Worm (Caenorhabditis elegans) whole organism, L4/young adult: ENCODE results near the gene C49F8.3.

Source experiments
- dao-5 ChIP-seq: sonication (generic microtip); optimal IDR thresholded peaks from 2 replicates; lab custom pipeline; 2016; ENCODE audit warnings: missing genotype, missing genetic modification characterization, moderate library complexity, missing compliant biosample characterization
- him-1 ChIP-seq: sonication (generic microtip); optimal IDR thresholded peaks from 2 replicates; lab custom pipeline; 2016; ENCODE audit warnings: missing genotype, missing genetic modification reagents, missing genetic modification characterization, missing compliant biosample characterization

ce11 chrX:13359800-13360199 is 27.5 kb downstream of the C49F8.3 start:
- TF ChIP-seq dao-5 (tag; lab: Kevin White, UChicago) (no peak), him-1 (tag; lab: Kevin White, UChicago) (no peak)
